Worm (Caenorhabditis elegans) whole organism, midembryonic: ENCODE measurements around the gene otpl-3.

Source experiments
- T22C8.4 ChIP-seq: fragments of 200-800 bp; sonication (Bioruptor generic); IDR thresholded peaks from 2 replicates; pipeline ENCODE4 v1.3.6; 2022; ENCODE audit warnings: missing genetic modification characterization, missing compliant biosample characterization
- flt-1 ChIP-seq: fragments of 200-800 bp; sonication (Bioruptor generic); IDR thresholded peaks from 2 replicates; pipeline ENCODE4 v1.3.6; 2022; ENCODE audit warnings: missing genetic modification characterization, missing compliant biosample characterization
- klf-2 ChIP-seq: fragments of 200-800 bp; sonication (Bioruptor generic); conservative IDR thresholded peaks from 2 replicates; pipeline ENCODE4 v1.3.6; 2022; ENCODE audit warnings: missing genetic modification reagents, missing genetic modification characterization, missing compliant biosample characterization
- med-1 ChIP-seq: sonication (generic microtip); optimal IDR thresholded peaks from 2 replicates; lab custom pipeline; 2017; ENCODE audit warnings: missing genetic modification characterization, mild to moderate bottlenecking, missing compliant biosample characterization, antibody characterized with exemption, missing genetic modification reagents; ENCODE audit not compliant: insufficient read depth
- ref-1 ChIP-seq: fragments of 200-800 bp; sonication (Bioruptor generic); conservative IDR thresholded peaks from 2 replicates; pipeline ENCODE4 v1.3.6; 2022; ENCODE audit warnings: missing genetic modification reagents, missing genetic modification characterization, missing compliant biosample characterization
- tab-1 ChIP-seq: fragments of 200-800 bp; sonication (Bioruptor generic); IDR thresholded peaks from 2 replicates; pipeline ENCODE4 v1.3.6; 2022; ENCODE audit warnings: missing genetic modification characterization, missing compliant biosample characterization
- ztf-23 ChIP-seq: fragments of 200-800 bp; sonication (Bioruptor generic); IDR thresholded peaks from 2 replicates; pipeline ENCODE4 v1.3.6; 2022; ENCODE audit warnings: missing genetic modification reagents, missing genetic modification characterization, missing compliant biosample characterization

ce11 chrX:6924461-6924860 lies at the start of gene otpl-3:
- TF ChIP-seq klf-2 (no peak), ztf-23 (GFP tag; lab: Robert Waterston, UW) (no peak), flt-1 (GFP tag; lab: Robert Waterston, UW) (no peak), med-1 (GFP tag; lab: Kevin White, UChicago) (no peak), ref-1 (GFP tag; lab: Robert Waterston, UW) (no peak), T22C8.4 (GFP tag; lab: Robert Waterston, UW) (no peak), tab-1 (no peak)
